Fruit fly (Drosophila melanogaster) whole organism, prepupa: Measurements from ENCODE around the gene p24-2.

Experiments used
- CG11294 ChIP-seq: fragments of 200-800 bp; sonication (Bioruptor generic); IDR thresholded peaks from 2 replicates; pipeline ENCODE4 v1.3.6; 2022; ENCODE audit warnings: missing biosample characterization, missing genetic modification characterization
- CG11762 ChIP-seq: fragments of 200-800 bp; sonication (Bioruptor generic); optimal IDR thresholded peaks from 3 replicates; lab custom pipeline; 2016; ENCODE audit warnings: missing biosample characterization, missing genetic modification characterization; ENCODE audit not compliant: insufficient read depth
- CG34406 ChIP-seq: fragments of 200-800 bp; sonication (Bioruptor generic); optimal IDR thresholded peaks from 3 replicates; lab custom pipeline; 2016; ENCODE audit warnings: missing biosample characterization, missing genetic modification characterization
- CG8119 ChIP-seq: fragments of 200-800 bp; sonication (Bioruptor generic); IDR thresholded peaks from 3 replicates; pipeline ENCODE4 v1.3.6; 2022; ENCODE audit warnings: missing biosample characterization, missing genetic modification characterization
- Eip78C ChIP-seq: fragments of 200-800 bp; sonication (Bioruptor generic); peaks from one replicate; lab custom pipeline; 2016; ENCODE audit warnings: missing biosample characterization, missing genetic modification characterization
- eg ChIP-seq: fragments of 200-800 bp; sonication (Bioruptor generic); IDR thresholded peaks from 3 replicates; pipeline ENCODE4 v1.3.6; 2022; ENCODE audit warnings: missing biosample characterization, missing genetic modification characterization
- lz ChIP-seq: fragments of 200-800 bp; sonication (Bioruptor generic); optimal IDR thresholded peaks from 3 replicates; lab custom pipeline; 2016; ENCODE audit warnings: missing biosample characterization, missing genetic modification characterization
- svp ChIP-seq: fragments of 200-800 bp; sonication (Bioruptor generic); peaks from one replicate; lab custom pipeline; 2016; ENCODE audit warnings: missing biosample characterization, missing genetic modification characterization

- no peak for TF ChIP-seq Eip78C (GFP tag; lab: Kevin White, UChicago)
- TF ChIP-seq lz (GFP tag; lab: Kevin White, UChicago) = no peak
- TF ChIP-seq CG11294 = no peak
- TF ChIP-seq CG8119 (GFP tag; lab: Robert Waterston, UW) = no peak
- no peak for TF ChIP-seq svp (GFP tag; lab: Kevin White, UChicago)
- no peak for TF ChIP-seq CG11762
- TF ChIP-seq CG34406 = no peak
- TF ChIP-seq eg = 0 out of 3 replicates have a peak, but pooled peaks have one; percentile 9
These were observed 14.8 kb downstream of the p24-2 start, which contains the start of gene p23 for dm6 chr3R:9677734-9678341.
